Worm (Caenorhabditis elegans) whole organism, mixed stage, embryonic: Measurements from ENCODE around the gene nspd-4.
"Not testable (repeated sequence)": the region's sequence is repeated elsewhere in the genome, so short reads cannot be mapped to it uniquely, and the experiment has no call there.

Experiments used
- M03D4.4 ChIP-seq: sonication (generic microtip); optimal IDR thresholded peaks from 2 replicates; lab custom pipeline; 2017; ENCODE audit warnings: mild to moderate bottlenecking, missing genetic modification characterization, missing compliant biosample characterization
- bed-3 ChIP-seq: fragments of 200-800 bp; sonication (Bioruptor generic); optimal IDR thresholded peaks from 3 replicates; lab custom pipeline; 2018; ENCODE audit warnings: mild to moderate bottlenecking, missing genetic modification characterization, moderate library complexity, missing compliant biosample characterization
- blmp-1 ChIP-seq: fragments of 150-350 bp; optimal IDR thresholded peaks from 2 replicates; lab custom pipeline; 2014; ENCODE audit warnings: missing biosample characterization, missing genetic modification characterization
- ceh-39 ChIP-seq: fragments of 150-350 bp; optimal IDR thresholded peaks from 2 replicates; lab custom pipeline; 2014; ENCODE audit warnings: missing biosample characterization, missing genetic modification characterization
- ceh-43 ChIP-seq: fragments of 200-800 bp; sonication (Bioruptor generic); optimal IDR thresholded peaks from 2 replicates; lab custom pipeline; 2018; ENCODE audit warnings: mild to moderate bottlenecking, missing genetic modification characterization, moderate library complexity, missing compliant biosample characterization
- ceh-83 ChIP-seq: fragments of 200-800 bp; sonication (Bioruptor generic); optimal IDR thresholded peaks from 2 replicates; lab custom pipeline; 2018; ENCODE audit warnings: mild to moderate bottlenecking, missing genetic modification characterization, missing compliant biosample characterization
- ces-1 ChIP-seq: fragments of 150-350 bp; optimal IDR thresholded peaks from 2 replicates; lab custom pipeline; 2014; ENCODE audit warnings: missing biosample characterization, missing genetic modification reagents, missing genetic modification characterization
- cnd-1 ChIP-seq: fragments of 200-800 bp; sonication (Bioruptor generic); optimal IDR thresholded peaks from 2 replicates; lab custom pipeline; 2018; ENCODE audit warnings: mild to moderate bottlenecking, missing genetic modification characterization, missing compliant biosample characterization
- drap-1 ChIP-seq: fragments of 200-800 bp; sonication (Bioruptor generic); optimal IDR thresholded peaks from 3 replicates; lab custom pipeline; 2018; ENCODE audit warnings: mild to moderate bottlenecking, missing genetic modification characterization, missing compliant biosample characterization
- elt-1 ChIP-seq: sonication (generic microtip); optimal IDR thresholded peaks from 2 replicates; lab custom pipeline; 2017; ENCODE audit warnings: missing genetic modification characterization, mild to moderate bottlenecking, missing compliant biosample characterization, antibody characterized with exemption, moderate library complexity, borderline replicate concordance; ENCODE audit not compliant: insufficient read depth
- elt-3 ChIP-seq: fragments of 150-350 bp; optimal IDR thresholded peaks from 2 replicates; lab custom pipeline; 2014; ENCODE audit warnings: missing biosample characterization, missing genetic modification characterization
- flh-1 ChIP-seq: fragments of 200-800 bp; sonication (Bioruptor generic); optimal IDR thresholded peaks from 2 replicates; lab custom pipeline; 2018; ENCODE audit warnings: mild to moderate bottlenecking, missing genetic modification characterization, moderate library complexity, missing compliant biosample characterization
- ham-2 ChIP-seq: fragments of 200-800 bp; sonication (Bioruptor generic); optimal IDR thresholded peaks from 2 replicates; lab custom pipeline; 2018; ENCODE audit warnings: mild to moderate bottlenecking, missing genetic modification characterization, missing compliant biosample characterization
- hlh-1 ChIP-seq: fragments of 150-350 bp; optimal IDR thresholded peaks from 2 replicates; lab custom pipeline; 2014; ENCODE audit warnings: missing biosample characterization, missing genetic modification reagents, missing genetic modification characterization
- lin-13 ChIP-seq: fragments of 150-350 bp; optimal IDR thresholded peaks from 2 replicates; lab custom pipeline; 2014; ENCODE audit warnings: missing biosample characterization, missing genetic modification characterization
- lin-32 ChIP-seq: fragments of 200-800 bp; sonication (Bioruptor generic); optimal IDR thresholded peaks from 2 replicates; lab custom pipeline; 2018; ENCODE audit warnings: mild to moderate bottlenecking, missing genetic modification characterization, missing compliant biosample characterization
- lsy-2 ChIP-seq: fragments of 150-350 bp; optimal IDR thresholded peaks from 2 replicates; lab custom pipeline; 2014; ENCODE audit warnings: missing biosample characterization, missing genetic modification characterization
- mab-5 ChIP-seq: fragments of 150-350 bp; optimal IDR thresholded peaks from 2 replicates; lab custom pipeline; 2014; ENCODE audit warnings: missing biosample characterization, missing genetic modification characterization
- mls-2 ChIP-seq: sonication (generic microtip); optimal IDR thresholded peaks from 2 replicates; lab custom pipeline; 2016; ENCODE audit warnings: mild to moderate bottlenecking, missing genetic modification characterization, moderate library complexity, missing compliant biosample characterization
- nhr-12 ChIP-seq: fragments of 150-350 bp; optimal IDR thresholded peaks from 2 replicates; lab custom pipeline; 2014; ENCODE audit warnings: missing biosample characterization, missing genetic modification characterization
- nhr-237 ChIP-seq: fragments of 150-350 bp; optimal IDR thresholded peaks from 2 replicates; lab custom pipeline; 2014; ENCODE audit warnings: missing biosample characterization, missing genetic modification characterization
- nhr-76 ChIP-seq: sonication (generic microtip); optimal IDR thresholded peaks from 2 replicates; lab custom pipeline; 2017; ENCODE audit warnings: missing biosample characterization, missing genetic modification characterization
- sem-2 ChIP-seq: fragments of 200-800 bp; sonication (Bioruptor generic); optimal IDR thresholded peaks from 2 replicates; lab custom pipeline; 2018; ENCODE audit warnings: mild to moderate bottlenecking, missing genetic modification characterization, missing compliant biosample characterization
- snpc-4 ChIP-seq: fragments of 150-350 bp; optimal IDR thresholded peaks from 2 replicates; lab custom pipeline; 2014; ENCODE audit warnings: missing biosample characterization, missing genetic modification characterization
- sptf-1 ChIP-seq: sonication (generic microtip); optimal IDR thresholded peaks from 2 replicates; lab custom pipeline; 2017; ENCODE audit warnings: mild to moderate bottlenecking, missing genetic modification characterization, moderate library complexity, missing compliant biosample characterization
- tbx-8 ChIP-seq: fragments of 200-800 bp; sonication (Bioruptor generic); optimal IDR thresholded peaks from 2 replicates; lab custom pipeline; 2018; ENCODE audit warnings: mild to moderate bottlenecking, missing genetic modification characterization, moderate library complexity, missing compliant biosample characterization
- unc-120 ChIP-seq: sonication (generic microtip); optimal IDR thresholded peaks from 2 replicates; lab custom pipeline; 2017; ENCODE audit warnings: missing genetic modification characterization, missing compliant biosample characterization; ENCODE audit not compliant: poor library complexity, severe bottlenecking
- unc-39 ChIP-seq: fragments of 150-350 bp; optimal IDR thresholded peaks from 2 replicates; lab custom pipeline; 2014; ENCODE audit warnings: missing biosample characterization, missing genetic modification characterization
- unc-62 ChIP-seq: fragments of 150-350 bp; optimal IDR thresholded peaks from 2 replicates; lab custom pipeline; 2014; ENCODE audit warnings: missing biosample characterization, missing genetic modification reagents, missing genetic modification characterization
- zip-8 ChIP-seq: fragments of 150-350 bp; optimal IDR thresholded peaks from 2 replicates; lab custom pipeline; 2014; ENCODE audit warnings: missing biosample characterization, missing genetic modification characterization
- ztf-11 ChIP-seq: fragments of 150-350 bp; optimal IDR thresholded peaks from 2 replicates; lab custom pipeline; 2014; ENCODE audit warnings: missing biosample characterization, missing genetic modification characterization

The nspd-4 gene

DNA sequence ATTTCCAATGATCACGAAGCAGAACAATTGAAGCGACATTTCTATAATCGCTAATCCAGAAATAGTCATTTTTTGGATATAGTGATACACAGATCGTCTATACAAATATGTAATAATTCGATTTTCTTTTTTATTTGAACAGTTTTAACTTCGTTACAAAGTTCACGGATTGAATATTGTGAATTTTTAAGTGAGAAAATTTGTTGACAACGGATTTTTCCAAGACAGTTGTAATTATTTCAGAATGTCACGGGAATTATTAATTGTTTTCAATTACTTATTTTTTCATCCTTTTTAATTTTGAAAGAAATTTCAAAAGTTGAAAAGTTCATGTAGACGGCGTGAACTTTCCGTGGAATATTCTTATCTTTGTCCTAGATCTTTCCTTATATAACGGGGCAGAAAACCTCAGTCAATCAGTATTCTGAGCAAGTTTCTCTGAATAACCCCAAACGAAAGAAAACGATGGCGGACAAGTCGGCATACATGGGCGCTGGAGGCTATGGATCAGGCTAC, at the start of gene nspd-4, which contains the start of gene T23B7.2:
Gene nspd-4, plus strand, starts transcription at position 466 of the 516 bp plus-strand sequence.
Gene T23B7.2, minus strand, starts transcription at position 101 of the 516 bp plus-strand sequence.
- TF ChIP-seq flh-1; ceh-43 (GFP tag; lab: Kevin White, UChicago); ztf-11 (tag; lab: Kevin White, UChicago): not testable (repeated sequence)
- TF ChIP-seq, all 35 proteins: peak for 0; not testable (repeated sequence) for 35

DNA sequence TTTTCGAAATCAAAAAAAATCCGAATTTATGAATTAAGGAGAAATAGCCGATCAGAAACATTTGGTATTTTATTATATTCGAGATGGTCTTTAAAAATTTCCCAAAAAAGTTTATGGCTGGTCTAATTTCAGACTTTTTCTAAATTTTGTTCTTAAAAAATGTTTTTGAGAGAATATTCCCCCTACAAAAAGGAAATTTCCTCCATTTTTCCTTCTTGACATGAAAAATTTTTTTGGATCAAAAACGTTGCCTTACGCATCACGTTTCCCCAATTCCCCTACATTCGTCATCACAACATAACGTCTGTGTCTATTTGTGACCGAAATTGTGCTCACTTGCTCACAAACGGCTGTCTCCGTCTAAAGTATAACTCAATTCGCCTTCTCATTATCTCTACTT, 49.1 kb upstream of the nspd-4 start:
- TF ChIP-seq snpc-4 (tag; lab: Kevin White, UChicago) (no peak), hlh-1 (tag; lab: Kevin White, UChicago) (no peak), nhr-12 (tag; lab: Kevin White, UChicago) (no peak), lin-32 (GFP tag; lab: Kevin White, UChicago) (no peak), ceh-83 (GFP tag; lab: Kevin White, UChicago) (no peak), elt-3 (tag; lab: Kevin White, UChicago) (no peak), zip-8 (no peak), lin-13 (tag; lab: Kevin White, UChicago) (no peak), nhr-76 (tag; lab: Kevin White, UChicago) (no peak), drap-1 (no peak), tbx-8 (no peak), ztf-11 (tag; lab: Kevin White, UChicago) (no peak), ces-1 (GFP tag; lab: Kevin White, UChicago) (no peak), bed-3 (no peak)

DNA sequence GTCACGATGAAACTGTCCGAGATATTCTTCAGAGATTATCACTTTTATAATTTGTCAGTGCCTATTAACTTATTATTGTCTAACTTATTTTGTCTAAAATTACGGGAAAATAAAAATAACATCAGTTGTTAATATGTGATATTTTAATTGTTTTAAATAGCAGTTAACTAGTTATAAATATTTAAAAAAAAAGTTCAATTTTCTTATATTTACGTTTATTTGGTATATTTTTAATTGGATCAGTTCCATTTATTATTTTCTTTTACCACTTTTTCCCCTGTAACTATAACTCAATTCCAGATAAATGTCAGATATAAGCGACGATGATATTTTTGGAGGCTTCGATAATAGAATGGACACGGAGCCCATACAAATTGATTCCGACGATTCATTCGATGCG, 46.9 kb upstream of the nspd-4 start, which contains the start of gene C33F10.4:
Gene C33F10.4, plus strand, starts transcription at position 301 of the 400 bp plus-strand sequence.
- TF ChIP-seq M03D4.4 (tag; lab: Kevin White, UChicago) (no peak), tbx-8 (no peak), hlh-1 (tag; lab: Kevin White, UChicago) (no peak), elt-3 (tag; lab: Kevin White, UChicago) (no peak), blmp-1 (no peak), unc-39 (no peak), lsy-2 (tag; lab: Kevin White, UChicago) (no peak), unc-62 (GFP tag; lab: Kevin White, UChicago) (no peak), lin-13 (tag; lab: Kevin White, UChicago) (no peak), snpc-4 (tag; lab: Kevin White, UChicago) (no peak)

DNA sequence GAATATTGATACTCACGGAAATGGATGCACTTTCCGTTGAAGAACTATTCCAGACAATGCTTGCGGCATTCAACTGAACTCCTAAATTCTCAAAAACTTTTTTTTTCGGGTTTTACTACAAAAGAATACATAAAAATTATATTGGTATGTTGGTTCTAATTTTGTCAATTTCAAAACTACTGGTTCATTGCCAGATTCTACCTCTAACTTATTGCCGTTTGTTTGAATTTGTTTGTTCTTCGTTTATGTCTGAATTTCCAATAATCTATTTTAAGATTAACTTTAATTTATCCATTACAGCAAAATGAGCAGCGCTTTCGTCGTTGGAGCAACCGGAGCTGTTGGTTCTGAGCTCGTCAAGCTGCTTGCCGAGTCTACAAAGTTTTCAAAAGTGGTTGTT, 45.3 kb upstream of the nspd-4 start, which contains the start of gene C33F10.14:
Gene C33F10.14, plus strand, starts transcription at position 301 of the 400 bp plus-strand sequence.
- TF ChIP-seq blmp-1 (no peak), lin-32 (GFP tag; lab: Kevin White, UChicago) (no peak), cnd-1 (tag; lab: Kevin White, UChicago) (no peak), M03D4.4 (tag; lab: Kevin White, UChicago) (no peak), lin-13 (tag; lab: Kevin White, UChicago) (no peak), ham-2 (GFP tag; lab: Kevin White, UChicago) (no peak), bed-3 (no peak), elt-1 (tag; lab: Kevin White, UChicago) (no peak), ceh-83 (GFP tag; lab: Kevin White, UChicago) (no peak), unc-62 (GFP tag; lab: Kevin White, UChicago) (no peak), sptf-1 (tag; lab: Kevin White, UChicago) (no peak), ceh-39 (tag; lab: Kevin White, UChicago) (no peak), nhr-237 (no peak), sem-2 (GFP tag; lab: Kevin White, UChicago) (no peak)

DNA sequence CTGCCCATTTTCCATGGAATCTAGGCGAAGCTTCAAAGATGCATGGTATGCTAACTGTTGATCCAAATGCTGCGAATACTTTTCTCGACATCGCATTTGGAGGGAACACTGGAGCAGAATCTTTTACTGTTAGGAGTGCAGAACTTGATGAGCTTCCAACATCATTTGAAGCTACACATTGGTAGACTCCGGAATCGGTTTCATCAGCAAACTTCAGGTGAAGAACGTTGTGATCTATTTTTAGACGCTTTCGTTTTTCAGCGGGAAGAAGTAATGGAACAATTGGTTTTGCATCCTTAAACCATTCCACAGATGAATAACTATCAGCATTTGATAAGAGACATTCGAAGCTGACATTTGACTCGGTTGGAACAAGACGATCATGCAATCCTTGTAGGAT, 41.9 kb upstream of the nspd-4 start:
- TF ChIP-seq snpc-4 (tag; lab: Kevin White, UChicago) (no peak), unc-39 (no peak)

DNA sequence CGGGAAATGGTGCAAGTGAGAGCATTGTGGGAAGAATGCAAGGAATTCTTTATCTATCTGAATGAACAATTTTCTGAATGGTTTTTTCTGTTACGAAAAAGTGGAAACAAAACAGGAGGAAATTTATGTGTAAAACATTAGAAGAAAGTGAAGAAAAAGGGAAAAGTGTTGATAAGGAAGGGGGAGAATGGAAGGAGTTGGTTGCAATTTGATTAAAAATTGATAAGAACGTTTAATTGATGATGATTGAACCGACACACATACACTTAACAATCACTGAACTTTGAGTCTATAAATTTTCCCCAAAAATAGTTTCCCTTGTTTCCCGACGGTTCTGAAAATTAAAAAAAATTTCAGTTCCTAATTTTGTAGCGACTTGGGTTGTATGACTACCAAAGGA, 39.5 kb upstream of the nspd-4 start:
- TF ChIP-seq elt-1 (tag; lab: Kevin White, UChicago) = no peak
- no peak for TF ChIP-seq ceh-43 (GFP tag; lab: Kevin White, UChicago)
- no peak for TF ChIP-seq sptf-1 (tag; lab: Kevin White, UChicago)
- no peak for TF ChIP-seq mls-2 (tag; lab: Kevin White, UChicago)
- TF ChIP-seq mab-5 (tag; lab: Kevin White, UChicago) = no peak
- TF ChIP-seq unc-120 (tag; lab: Kevin White, UChicago) = no peak
- no peak for TF ChIP-seq unc-62 (GFP tag; lab: Kevin White, UChicago)
- TF ChIP-seq flh-1 = no peak
- no peak for TF ChIP-seq bed-3
- TF ChIP-seq hlh-1 (tag; lab: Kevin White, UChicago) = no peak
- TF ChIP-seq, all 35 proteins: peak for 0
